Worm (Caenorhabditis elegans) whole organism, early embryonic: ENCODE measurements around the gene srh-45.
"Not testable (repeated sequence)": the region's sequence is repeated elsewhere in the genome, so short reads cannot be mapped to it uniquely, and the experiment has no call there.

Experiments
- B0310.2 ChIP-seq: sonication (generic microtip); optimal IDR thresholded peaks from 2 replicates; lab custom pipeline; 2016; ENCODE audit warnings: mild to moderate bottlenecking, missing genetic modification characterization, missing compliant biosample characterization
- F13C5.2 ChIP-seq: sonication (generic microtip); optimal IDR thresholded peaks from 2 replicates; lab custom pipeline; 2017; ENCODE audit warnings: mild to moderate bottlenecking, missing genetic modification characterization, inconsistent platforms, missing compliant biosample characterization
- aly-1 ChIP-seq: sonication (generic microtip); optimal IDR thresholded peaks from 2 replicates; lab custom pipeline; 2016; ENCODE audit warnings: missing genetic modification characterization, missing compliant biosample characterization
- ama-1 ChIP-seq: fragments of 150-350 bp; optimal IDR thresholded peaks from 2 replicates; lab custom pipeline; 2014
- ceh-13 ChIP-seq: fragments of 200-800 bp; sonication (Bioruptor generic); optimal IDR thresholded peaks from 2 replicates; lab custom pipeline; 2018; ENCODE audit warnings: mild to moderate bottlenecking, missing genetic modification characterization, missing compliant biosample characterization
- ceh-36 ChIP-seq: sonication (generic microtip); optimal IDR thresholded peaks from 2 replicates; lab custom pipeline; 2016; ENCODE audit warnings: missing genetic modification characterization, inconsistent platforms, missing compliant biosample characterization
- ets-7 ChIP-seq: sonication (generic microtip); optimal IDR thresholded peaks from 2 replicates; lab custom pipeline; 2016; ENCODE audit warnings: missing genotype, missing genetic modification characterization, missing compliant biosample characterization
- flt-1 ChIP-seq: fragments of 200-800 bp; sonication (Bioruptor generic); IDR thresholded peaks from 2 replicates; pipeline ENCODE4 v1.3.6; 2022; ENCODE audit warnings: missing genetic modification characterization, missing compliant biosample characterization
- hmbx-1 ChIP-seq: sonication (generic microtip); optimal IDR thresholded peaks from 2 replicates; lab custom pipeline; 2016; ENCODE audit warnings: mild to moderate bottlenecking, missing genetic modification characterization, missing compliant biosample characterization
- hmg-4 ChIP-seq: fragments of 200-800 bp; sonication (Bioruptor generic); optimal IDR thresholded peaks from 2 replicates; lab custom pipeline; 2018; ENCODE audit warnings: mild to moderate bottlenecking, missing genetic modification characterization, missing compliant biosample characterization
- hnd-1 ChIP-seq: sonication (generic microtip); optimal IDR thresholded peaks from 2 replicates; lab custom pipeline; 2016; ENCODE audit warnings: missing genetic modification characterization, missing compliant biosample characterization
- pes-1 ChIP-seq: fragments of 200-800 bp; sonication (Bioruptor generic); IDR thresholded peaks from 2 replicates; pipeline ENCODE4 v1.3.6; 2022; ENCODE audit warnings: missing genetic modification reagents, missing genetic modification characterization, missing compliant biosample characterization
- scrt-1 ChIP-seq: fragments of 200-800 bp; sonication (Bioruptor generic); IDR thresholded peaks from 2 replicates; pipeline ENCODE4 v1.3.6; 2022; ENCODE audit warnings: missing genetic modification characterization, missing compliant biosample characterization
- sea-1 ChIP-seq: fragments of 200-800 bp; sonication (Bioruptor generic); conservative IDR thresholded peaks from 2 replicates; pipeline ENCODE4 v1.3.6; 2022; ENCODE audit warnings: missing genetic modification characterization, missing compliant biosample characterization
- tbx-11 ChIP-seq: fragments of 200-800 bp; sonication (Bioruptor generic); IDR thresholded peaks from 2 replicates; pipeline ENCODE4 v1.3.6; 2022; ENCODE audit warnings: missing genetic modification characterization, missing compliant biosample characterization
- tbx-37 ChIP-seq: fragments of 200-800 bp; sonication (Bioruptor generic); conservative IDR thresholded peaks from 2 replicates; pipeline ENCODE4 v1.3.6; 2022; ENCODE audit warnings: missing genetic modification reagents, missing genetic modification characterization, missing compliant biosample characterization
- tra-4 ChIP-seq: sonication (generic microtip); optimal IDR thresholded peaks from 2 replicates; lab custom pipeline; 2017; ENCODE audit warnings: missing genetic modification characterization, missing compliant biosample characterization

srh-45 gene

DNA sequence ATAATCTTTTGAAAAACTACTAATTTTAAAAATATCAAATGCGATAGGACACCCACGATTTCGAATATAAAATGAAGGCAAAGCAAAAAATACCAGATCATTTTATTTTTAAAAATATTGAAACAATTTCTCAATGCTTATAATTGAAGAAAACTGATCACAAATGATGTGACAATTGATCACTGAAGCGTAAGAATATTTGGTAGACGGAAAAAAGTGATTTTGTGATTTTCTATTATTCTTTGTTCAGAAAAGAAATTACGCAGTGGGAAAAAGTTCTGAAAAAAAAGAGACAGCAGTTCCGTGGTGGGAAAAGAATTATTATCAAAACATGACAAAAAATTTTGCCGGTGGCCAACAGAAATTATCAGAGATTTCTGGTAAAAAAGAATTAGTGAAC lies 6.1 kb downstream of the srh-45 start, which contains the start of gene T03F7.5:
Gene T03F7.5 (minus strand): TSS at position 101 of the 400 bp plus-strand sequence.
- no peak for TF ChIP-seq hmg-4 (GFP tag; lab: Kevin White, UChicago)
- TF ChIP-seq sea-1: no peak
- TF ChIP-seq hnd-1: no peak
- no peak for TF ChIP-seq tbx-11 (GFP tag; lab: Robert Waterston, UW)
- TF ChIP-seq ceh-13 (GFP tag; lab: Kevin White, UChicago): no peak
- no peak for TF ChIP-seq pes-1 (GFP tag; lab: Robert Waterston, UW)
- TF ChIP-seq hmbx-1 (tag; lab: Kevin White, UChicago): no peak
- no peak for TF ChIP-seq tra-4
- no peak for TF ChIP-seq tbx-37 (GFP tag; lab: Robert Waterston, UW)
- TF ChIP-seq aly-1 (tag; lab: Kevin White, UChicago): no peak
- no peak for TF ChIP-seq ceh-36 (tag; lab: Kevin White, UChicago)
- no peak for TF ChIP-seq flt-1 (GFP tag; lab: Robert Waterston, UW)
- no peak for TF ChIP-seq ama-1 (lab: Kevin White, UChicago)

DNA sequence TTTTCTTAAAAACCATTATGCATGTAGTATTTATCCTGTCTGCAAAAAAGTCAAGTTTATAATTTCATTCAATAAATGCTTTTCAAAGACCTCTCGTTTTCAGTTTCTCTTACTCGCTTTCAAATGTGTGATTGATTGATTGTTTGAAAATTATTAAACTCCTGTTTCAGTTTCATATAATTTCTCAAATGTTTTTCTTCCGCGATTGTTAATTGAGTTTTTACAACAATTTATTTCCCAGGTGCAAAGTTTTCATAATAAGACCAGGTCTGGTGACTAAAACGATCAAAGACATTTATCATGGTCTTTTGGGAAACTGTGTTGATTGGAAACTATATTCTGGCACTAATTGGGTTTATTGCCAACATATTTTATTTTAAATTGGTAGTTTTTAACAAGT lies 10.4 kb downstream of the srh-45 start, which contains the start of gene T03F7.6:
Gene T03F7.6 (plus strand): TSS at position 301 of the 400 bp plus-strand sequence.
- TF ChIP-seq ceh-36 (tag; lab: Kevin White, UChicago) (no peak), F13C5.2 (tag; lab: Kevin White, UChicago) (no peak), sea-1 (no peak), B0310.2 (tag; lab: Kevin White, UChicago) (no peak), ama-1 (lab: Kevin White, UChicago) (no peak), hmbx-1 (tag; lab: Kevin White, UChicago) (no peak), flt-1 (GFP tag; lab: Robert Waterston, UW) (no peak), scrt-1 (no peak), tbx-11 (GFP tag; lab: Robert Waterston, UW) (no peak), hnd-1 (no peak), pes-1 (GFP tag; lab: Robert Waterston, UW) (no peak), hmg-4 (GFP tag; lab: Kevin White, UChicago) (no peak), tbx-37 (GFP tag; lab: Robert Waterston, UW) (no peak), ceh-13 (GFP tag; lab: Kevin White, UChicago) (no peak)

DNA sequence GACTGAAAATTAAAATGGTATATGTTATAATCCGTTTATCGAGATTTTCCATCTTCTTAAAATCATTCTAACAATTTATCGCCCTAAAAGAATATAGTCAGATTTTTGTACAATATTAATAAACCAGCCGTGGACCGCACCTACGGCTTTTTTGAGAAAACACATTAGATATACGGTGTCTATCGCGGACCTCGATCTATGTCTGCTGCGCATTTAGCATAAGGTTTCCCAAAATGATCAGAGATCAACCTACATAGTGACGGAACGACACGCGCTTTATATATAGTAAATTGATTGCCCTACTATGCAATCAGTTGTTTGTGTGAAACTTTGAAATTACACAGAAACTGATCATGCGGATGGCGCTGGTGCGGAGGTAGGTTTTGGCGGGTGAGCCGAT lies 12.1 kb downstream of the srh-45 start:
- TF ChIP-seq B0310.2 (tag; lab: Kevin White, UChicago) (no peak), hmbx-1 (tag; lab: Kevin White, UChicago) (no peak), ama-1 (lab: Kevin White, UChicago) (no peak), sea-1 (no peak), hnd-1 (no peak), ceh-13 (GFP tag; lab: Kevin White, UChicago) (no peak), pes-1 (GFP tag; lab: Robert Waterston, UW) (no peak), ets-7 (tag; lab: Kevin White, UChicago) (no peak), tbx-11 (GFP tag; lab: Robert Waterston, UW) (no peak), aly-1 (tag; lab: Kevin White, UChicago) (no peak)

DNA sequence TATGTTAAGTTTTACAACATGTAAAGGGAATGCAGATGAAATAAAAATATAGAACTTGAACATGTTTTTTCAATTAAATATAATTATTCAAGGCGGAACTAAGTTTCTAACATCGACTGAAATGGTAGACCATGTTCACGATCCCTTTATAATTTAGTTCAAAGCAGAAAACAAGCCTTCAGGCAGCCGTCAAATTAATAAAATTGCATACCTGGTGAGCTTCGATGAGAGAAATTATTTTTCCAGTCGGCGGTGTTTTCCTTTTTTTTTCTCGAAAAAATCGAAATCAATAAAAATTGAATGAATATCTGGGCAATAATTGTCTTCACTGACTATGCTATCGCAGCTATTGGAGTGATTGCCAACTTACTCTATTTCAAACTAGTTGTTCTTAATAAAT lies 13.9 kb downstream of the srh-45 start, which contains the start of gene C03E10.1:
Gene C03E10.1 (plus strand): TSS at position 301 of the 400 bp plus-strand sequence.
- TF ChIP-seq B0310.2 (tag; lab: Kevin White, UChicago): no peak
- no peak for TF ChIP-seq tbx-11 (GFP tag; lab: Robert Waterston, UW)

DNA sequence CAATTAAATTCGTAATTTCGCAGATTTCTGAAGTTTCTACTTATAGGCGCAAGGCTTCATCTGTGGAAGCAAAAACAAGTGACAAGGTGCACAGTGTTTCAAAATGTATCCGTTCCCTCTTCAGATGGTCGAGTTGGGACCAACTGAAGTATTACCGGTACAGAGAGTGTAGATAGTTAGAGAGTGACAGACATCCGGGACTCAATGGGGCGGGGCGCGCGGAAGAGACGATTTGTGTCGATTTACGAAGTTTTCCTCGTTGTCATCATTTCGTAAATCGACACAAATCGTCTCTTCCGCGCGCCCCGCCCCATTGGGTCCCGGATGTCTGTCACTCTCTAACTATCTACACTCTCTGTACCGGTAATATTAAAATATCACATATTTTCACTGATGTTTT lies 18.7 kb downstream of the srh-45 start, which contains the start of gene C03E10.3:
Gene C03E10.3 (plus strand): TSS at position 301 of the 400 bp plus-strand sequence.
- TF ChIP-seq hmbx-1 (tag; lab: Kevin White, UChicago); hnd-1; sea-1: not testable (repeated sequence)

DNA sequence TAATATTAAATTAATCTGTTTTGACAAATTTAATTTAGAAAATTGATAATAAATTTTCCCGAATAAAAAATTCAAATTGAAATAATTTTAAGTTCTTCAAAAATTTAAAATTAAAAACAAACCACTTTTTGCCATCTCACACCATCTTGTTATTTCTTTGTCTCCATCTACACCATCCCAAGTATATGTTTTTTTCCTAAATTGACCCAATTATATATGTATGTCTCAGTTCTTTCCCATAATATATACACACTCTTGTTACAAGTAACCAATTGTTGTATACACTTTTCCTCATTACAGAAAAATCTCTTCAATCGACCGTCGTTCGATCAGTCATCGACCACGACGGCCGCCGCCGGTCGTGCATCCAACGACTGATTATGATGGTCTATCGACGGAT lies 22.5 kb downstream of the srh-45 start, which contains the start of gene gly-20:
Gene gly-20 (plus strand): TSS at position 301 of the 400 bp plus-strand sequence.
- TF ChIP-seq flt-1 (GFP tag; lab: Robert Waterston, UW): no peak

DNA sequence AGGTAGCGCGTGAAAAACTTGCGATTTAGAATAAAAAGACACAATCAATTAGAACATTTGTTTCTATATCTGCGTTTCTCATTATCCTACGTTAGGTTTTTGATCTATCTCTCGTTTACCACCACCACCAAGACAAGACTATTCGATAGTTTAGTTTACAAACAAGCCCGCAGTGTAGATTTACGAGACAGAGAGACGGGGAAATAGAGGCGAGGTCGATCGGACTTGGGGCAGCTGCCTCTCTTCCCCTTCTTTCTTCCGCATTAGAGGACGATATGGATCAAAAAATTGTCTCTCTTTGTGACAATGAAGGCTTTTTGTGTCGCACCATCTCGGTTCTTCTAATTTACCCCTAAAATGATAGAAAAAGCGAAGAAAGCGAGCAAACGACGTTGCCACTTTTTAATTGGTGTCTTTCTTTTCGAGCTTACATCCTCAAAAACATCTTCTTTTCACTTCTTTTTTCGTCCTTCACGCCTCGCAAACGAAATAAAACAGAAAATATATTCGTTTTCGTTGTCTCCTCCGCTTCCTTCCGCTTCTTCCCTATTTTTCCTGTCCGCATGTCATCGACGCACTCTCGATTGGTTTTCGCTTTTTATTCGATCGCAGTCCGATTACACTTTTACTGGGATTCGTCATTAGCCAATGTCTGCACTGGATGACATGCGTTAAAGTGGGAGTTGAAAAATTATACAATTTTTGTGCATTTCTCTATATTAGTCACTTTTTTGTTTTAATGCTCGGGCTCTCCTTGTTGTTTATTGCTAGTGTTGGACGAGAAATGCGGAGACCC lies 23.2 kb downstream of the srh-45 start:
- peak; percentile 52 for TF ChIP-seq hmg-4 (GFP tag; lab: Kevin White, UChicago)
- no peak for TF ChIP-seq ceh-36 (tag; lab: Kevin White, UChicago)
- TF ChIP-seq F13C5.2 (tag; lab: Kevin White, UChicago): no peak

DNA sequence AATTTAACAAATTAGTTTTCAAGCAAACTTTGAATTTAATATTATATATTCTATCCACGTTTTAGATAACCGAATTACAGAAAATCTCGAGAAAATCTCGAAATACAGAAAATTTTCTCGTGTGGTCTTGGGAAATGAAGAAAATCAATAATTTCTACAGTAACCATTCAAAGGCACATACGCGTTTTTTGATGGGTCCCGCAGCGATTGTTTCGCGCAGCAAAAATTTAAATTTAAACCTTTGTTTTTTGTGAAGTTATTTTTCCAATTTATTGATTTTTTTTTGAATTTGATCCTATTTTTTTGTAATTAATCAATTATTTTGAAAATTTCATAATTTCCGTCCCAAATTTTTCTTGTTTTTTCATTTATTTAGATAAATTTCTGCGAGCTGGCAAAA lies 25.2 kb downstream of the srh-45 start:
- TF ChIP-seq sea-1 (no peak), tbx-11 (GFP tag; lab: Robert Waterston, UW) (no peak), scrt-1 (no peak), pes-1 (GFP tag; lab: Robert Waterston, UW) (no peak), ceh-13 (GFP tag; lab: Kevin White, UChicago) (no peak), hnd-1 (no peak), ceh-36 (tag; lab: Kevin White, UChicago) (no peak), ets-7 (tag; lab: Kevin White, UChicago) (no peak), tra-4 (no peak), F13C5.2 (tag; lab: Kevin White, UChicago) (no peak), flt-1 (GFP tag; lab: Robert Waterston, UW) (no peak), tbx-37 (GFP tag; lab: Robert Waterston, UW) (no peak), hmg-4 (GFP tag; lab: Kevin White, UChicago) (no peak), hmbx-1 (tag; lab: Kevin White, UChicago) (no peak), ama-1 (lab: Kevin White, UChicago) (no peak)
